Worm (Caenorhabditis elegans) whole organism, L1 larva: ENCODE data around the gene C16C8.10.

Source experiments
- C04F5.9 ChIP-seq: sonication (generic microtip); optimal IDR thresholded peaks from 2 replicates; lab custom pipeline; 2016; ENCODE audit warnings: missing genetic modification characterization, missing compliant biosample characterization
- C34B4.2 ChIP-seq: sonication (generic microtip); optimal IDR thresholded peaks from 2 replicates; lab custom pipeline; 2017; ENCODE audit warnings: mild to moderate bottlenecking, missing genetic modification characterization, missing compliant biosample characterization
- Y116A8C.19 ChIP-seq: sonication (generic microtip); optimal IDR thresholded peaks from 2 replicates; lab custom pipeline; 2016; ENCODE audit warnings: missing compliant biosample characterization, missing genetic modification characterization, borderline replicate concordance
- aha-1 ChIP-seq: fragments of 150-350 bp; optimal IDR thresholded peaks from 2 replicates; lab custom pipeline; 2014; ENCODE audit warnings: missing biosample characterization, missing genetic modification characterization
- blmp-1 ChIP-seq: fragments of 150-350 bp; optimal IDR thresholded peaks from 2 replicates; lab custom pipeline; 2014; ENCODE audit warnings: missing biosample characterization, missing genetic modification characterization
- ceh-63 ChIP-seq: fragments of 200-800 bp; sonication (Bioruptor generic); optimal IDR thresholded peaks from 2 replicates; lab custom pipeline; 2018; ENCODE audit warnings: mild to moderate bottlenecking, missing genetic modification characterization, missing compliant biosample characterization
- egl-13 ChIP-seq: sonication (generic microtip); optimal IDR thresholded peaks from 2 replicates; lab custom pipeline; 2016; ENCODE audit warnings: missing genotype, missing genetic modification reagents, missing genetic modification characterization, missing compliant biosample characterization
- elt-2 ChIP-seq: sonication (generic microtip); optimal IDR thresholded peaks from 2 replicates; lab custom pipeline; 2016; ENCODE audit warnings: missing genetic modification characterization, mild to moderate bottlenecking, inconsistent platforms, missing compliant biosample characterization, missing genetic modification reagents
- hlh-17 ChIP-seq: fragments of 200-800 bp; sonication (Bioruptor generic); optimal IDR thresholded peaks from 2 replicates; lab custom pipeline; 2018; ENCODE audit warnings: missing genetic modification characterization, mild to moderate bottlenecking, missing compliant biosample characterization, moderate library complexity, borderline replicate concordance
- hlh-4 ChIP-seq: sonication (generic microtip); optimal IDR thresholded peaks from 2 replicates; lab custom pipeline; 2016; ENCODE audit warnings: mild to moderate bottlenecking, missing genetic modification characterization, missing compliant biosample characterization
- hpl-2 ChIP-seq: fragments of 150-350 bp; optimal IDR thresholded peaks from 2 replicates; lab custom pipeline; 2014; ENCODE audit warnings: missing biosample characterization, missing genetic modification reagents, missing genetic modification characterization
- irx-1 ChIP-seq: sonication (generic microtip); optimal IDR thresholded peaks from 2 replicates; lab custom pipeline; 2016; ENCODE audit warnings: missing genetic modification characterization, missing compliant biosample characterization
- isw-1 ChIP-seq: fragments of 200-800 bp; sonication (Bioruptor generic); IDR thresholded peaks from 2 replicates; pipeline ENCODE4 v1.3.6; 2022; ENCODE audit warnings: missing genetic modification characterization, missing compliant biosample characterization
- lin-13 ChIP-seq: fragments of 150-350 bp; optimal IDR thresholded peaks from 2 replicates; lab custom pipeline; 2014; ENCODE audit warnings: missing biosample characterization, missing genetic modification reagents, missing genetic modification characterization
- lin-14 ChIP-seq: fragments of 200-800 bp; sonication (Bioruptor generic); optimal IDR thresholded peaks from 2 replicates; lab custom pipeline; 2018; ENCODE audit warnings: mild to moderate bottlenecking, missing genetic modification characterization, moderate library complexity, missing compliant biosample characterization
- lin-39 ChIP-seq: fragments of 150-350 bp; optimal IDR thresholded peaks from 2 replicates; lab custom pipeline; 2014; ENCODE audit warnings: missing biosample characterization, missing genetic modification reagents, missing genetic modification characterization
- lir-3 ChIP-seq: sonication (generic microtip); optimal IDR thresholded peaks from 2 replicates; lab custom pipeline; 2016; ENCODE audit warnings: mild to moderate bottlenecking, missing genetic modification characterization, moderate library complexity, missing compliant biosample characterization; ENCODE audit not compliant: poor library complexity
- lsy-2 ChIP-seq, 2 experiments: fragments of 150-350 bp; optimal IDR thresholded peaks; 2 replicates each; lab custom pipeline; 2014; ENCODE audit warnings: missing biosample characterization in 2 of 2, missing genetic modification characterization in 2 of 2
- mdl-1 ChIP-seq, 2 experiments: fragments of 150-350 bp; optimal IDR thresholded peaks; 2 replicates each; lab custom pipeline; 2014 to 2017; ENCODE audit warnings: missing biosample characterization in 2 of 2, missing genetic modification characterization in 2 of 2, inconsistent platforms in 1 of 2
- nhr-11 ChIP-seq: fragments of 150-350 bp; optimal IDR thresholded peaks from 2 replicates; lab custom pipeline; 2014; ENCODE audit warnings: missing biosample characterization, missing genetic modification characterization
- nhr-12 ChIP-seq: sonication (generic microtip); optimal IDR thresholded peaks from 2 replicates; lab custom pipeline; 2017; ENCODE audit warnings: missing biosample characterization, missing genetic modification characterization
- nhr-20 ChIP-seq: sonication (generic microtip); optimal IDR thresholded peaks from 2 replicates; lab custom pipeline; 2016; ENCODE audit warnings: mild to moderate bottlenecking, missing genetic modification characterization, missing compliant biosample characterization
- nhr-28 ChIP-seq: fragments of 150-350 bp; optimal IDR thresholded peaks from 2 replicates; lab custom pipeline; 2014; ENCODE audit warnings: missing biosample characterization, missing genetic modification characterization
- nhr-76 ChIP-seq: sonication (generic microtip); optimal IDR thresholded peaks from 2 replicates; lab custom pipeline; 2017; ENCODE audit warnings: missing biosample characterization, missing genetic modification characterization
- skn-1 ChIP-seq: fragments of 150-350 bp; optimal IDR thresholded peaks from 2 replicates; lab custom pipeline; 2014; ENCODE audit warnings: missing biosample characterization, missing genetic modification characterization
- snu-23 ChIP-seq: sonication (generic microtip); optimal IDR thresholded peaks from 2 replicates; lab custom pipeline; 2016; ENCODE audit warnings: missing genetic modification characterization, missing compliant biosample characterization
- sox-4 ChIP-seq: sonication (generic microtip); optimal IDR thresholded peaks from 2 replicates; lab custom pipeline; 2016; ENCODE audit warnings: missing genetic modification characterization, missing compliant biosample characterization
- sup-37 ChIP-seq: fragments of 200-800 bp; sonication (Bioruptor generic); optimal IDR thresholded peaks from 2 replicates; lab custom pipeline; 2018; ENCODE audit warnings: mild to moderate bottlenecking, missing genetic modification characterization, missing compliant biosample characterization
- swsn-7 ChIP-seq: sonication (generic microtip); optimal IDR thresholded peaks from 2 replicates; lab custom pipeline; 2016; ENCODE audit warnings: missing genetic modification characterization, missing compliant biosample characterization
- tlp-1 ChIP-seq: fragments of 150-350 bp; optimal IDR thresholded peaks from 2 replicates; lab custom pipeline; 2014; ENCODE audit warnings: missing biosample characterization, missing genetic modification characterization
- unc-130 ChIP-seq: fragments of 150-350 bp; optimal IDR thresholded peaks from 2 replicates; lab custom pipeline; 2017; ENCODE audit warnings: missing biosample characterization, missing genetic modification characterization, inconsistent platforms
- unc-62 ChIP-seq: fragments of 150-350 bp; optimal IDR thresholded peaks from 2 replicates; lab custom pipeline; 2014; ENCODE audit warnings: missing biosample characterization, missing genetic modification reagents, missing genetic modification characterization
- unc-86 ChIP-seq: sonication (generic microtip); optimal IDR thresholded peaks from 2 replicates; lab custom pipeline; 2016; ENCODE audit warnings: missing genetic modification characterization, missing compliant biosample characterization
- vab-15 ChIP-seq: sonication (generic microtip); optimal IDR thresholded peaks from 2 replicates; lab custom pipeline; 2017; ENCODE audit warnings: missing genotype, mild to moderate bottlenecking, missing genetic modification characterization, missing compliant biosample characterization
- zag-1 ChIP-seq: fragments of 150-350 bp; optimal IDR thresholded peaks from 2 replicates; lab custom pipeline; 2014; ENCODE audit warnings: missing biosample characterization, missing genetic modification characterization
- ztf-11 ChIP-seq, 2 experiments: sonication (generic microtip); optimal IDR thresholded peaks; 2 replicates each; lab custom pipeline; 2016 to 2017; ENCODE audit warnings: missing genetic modification characterization in 2 of 2, missing biosample characterization in 1 of 2, missing compliant biosample characterization in 1 of 2
- ztf-4 ChIP-seq: fragments of 150-350 bp; optimal IDR thresholded peaks from 2 replicates; lab custom pipeline; 2014; ENCODE audit warnings: missing biosample characterization, missing genetic modification characterization

Gene C16C8.10

DNA sequence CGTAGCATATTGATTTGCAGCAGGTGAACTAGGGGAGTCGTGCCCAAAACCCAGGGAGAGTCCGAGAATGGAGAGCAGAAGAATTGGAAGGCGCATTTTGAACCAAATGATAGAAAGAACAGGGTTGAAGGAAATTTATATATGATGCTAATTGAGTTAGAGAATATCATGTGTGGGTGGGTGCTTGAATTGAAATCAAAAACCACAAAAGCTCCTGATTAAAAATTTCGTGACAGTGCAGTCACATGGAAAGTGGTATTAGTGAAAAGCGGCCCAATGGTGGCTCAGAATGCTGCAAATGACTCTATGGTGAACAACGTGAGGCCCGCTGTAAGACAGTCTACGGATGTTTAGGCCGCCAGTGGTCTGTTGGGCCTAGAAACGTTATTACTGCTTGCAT lies 2.9 kb downstream of the C16C8.10 start, which contains the start of gene C16C8.8:
TSS of gene C16C8.8 (minus strand) at position 101 of the 400 bp plus-strand sequence.
- TF ChIP-seq blmp-1 (tag; lab: Kevin White, UChicago): no peak
- no peak for TF ChIP-seq lin-13 (GFP tag; lab: Kevin White, UChicago)
- no peak for TF ChIP-seq C34B4.2
- no peak for TF ChIP-seq snu-23 (GFP tag; lab: Kevin White, UChicago)

DNA sequence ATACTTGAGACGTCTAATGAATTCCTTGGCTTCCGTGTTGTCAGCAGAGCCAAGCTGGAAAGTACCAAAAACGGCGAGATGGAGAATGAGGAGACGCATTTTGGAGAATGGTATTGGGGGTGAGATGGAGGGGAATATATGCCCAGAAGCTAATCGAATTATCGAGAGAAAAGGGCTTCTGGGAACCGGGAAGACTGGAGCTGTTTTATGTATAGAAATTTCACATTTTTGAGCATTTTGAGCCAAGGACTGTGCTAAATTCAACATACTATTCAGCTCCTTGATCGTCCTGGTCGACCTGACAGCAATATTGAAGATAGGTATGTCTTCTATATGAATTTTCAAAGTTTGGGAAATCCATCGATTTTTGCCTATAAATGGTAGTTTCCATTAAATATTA lies 4.4 kb downstream of the C16C8.10 start, which contains the start of gene C16C8.7:
TSS of gene C16C8.7 (minus strand) at position 101 of the 400 bp plus-strand sequence.
- TF ChIP-seq unc-86 (no peak), aha-1 (no peak), nhr-11 (no peak), ztf-4 (tag; lab: Kevin White, UChicago) (no peak), nhr-20 (tag; lab: Kevin White, UChicago) (no peak), vab-15 (tag; lab: Kevin White, UChicago) (no peak), unc-130 (no peak), skn-1 (tag; lab: Kevin White, UChicago) (no peak), ztf-11 (tag; optimal IDR thresholded peaks at IDR 0.05; lab: Kevin White, UChicago) (no peak), hlh-4 (tag; lab: Kevin White, UChicago) (no peak), sup-37 (GFP tag; lab: Kevin White, UChicago) (no peak), blmp-1 (tag; lab: Kevin White, UChicago) (no peak), swsn-7 (no peak), mdl-1 (tag; optimal IDR thresholded peaks at IDR 0.05; lab: Kevin White, UChicago) (no peak)

DNA sequence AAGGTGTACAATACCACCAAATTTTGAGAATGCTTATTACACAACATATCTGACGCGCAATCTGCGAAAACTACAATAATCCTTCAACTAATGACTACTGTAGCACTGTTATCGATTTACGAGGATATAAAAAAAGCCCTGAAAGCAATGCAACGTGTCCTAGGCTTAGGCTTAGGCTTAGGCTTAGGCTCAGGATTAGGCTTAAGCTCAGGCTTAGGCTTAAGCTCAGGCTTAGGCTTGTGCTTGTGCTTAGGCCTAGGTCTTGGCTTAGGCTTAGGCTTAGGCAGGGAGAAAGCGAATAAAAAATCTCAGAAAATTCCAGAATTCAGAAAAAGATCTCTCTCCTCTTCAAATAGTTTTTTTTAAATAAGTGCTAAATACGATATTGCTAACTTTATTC lies 5.3 kb downstream of the C16C8.10 start:
- TF ChIP-seq zag-1 (tag; lab: Kevin White, UChicago): no peak
- no peak for TF ChIP-seq elt-2 (tag; lab: Kevin White, UChicago)
- TF ChIP-seq skn-1 (tag; lab: Kevin White, UChicago): no peak
- no peak for TF ChIP-seq unc-62 (GFP tag; lab: Kevin White, UChicago)
- no peak for TF ChIP-seq C04F5.9 (tag; lab: Kevin White, UChicago)
- TF ChIP-seq isw-1: no peak
- TF ChIP-seq egl-13 (tag; lab: Kevin White, UChicago): no peak
- no peak for TF ChIP-seq unc-86
- TF ChIP-seq lin-13 (GFP tag; lab: Kevin White, UChicago): no peak
- TF ChIP-seq lin-14 (GFP tag; lab: Kevin White, UChicago): no peak
- no peak for TF ChIP-seq lin-39 (tag; lab: Kevin White, UChicago)
- TF ChIP-seq Y116A8C.19 (tag; lab: Kevin White, UChicago): no peak
- no peak for TF ChIP-seq lsy-2 (tag; optimal IDR thresholded peaks at IDR 0.05; lab: Kevin White, UChicago)
- no peak for TF ChIP-seq tlp-1 (tag; lab: Kevin White, UChicago)
- TF ChIP-seq nhr-12 (tag; lab: Kevin White, UChicago): no peak
- TF ChIP-seq ceh-63 (GFP tag; lab: Kevin White, UChicago): no peak
- no peak for TF ChIP-seq nhr-28
- no peak for TF ChIP-seq nhr-76 (tag; lab: Kevin White, UChicago)
- no peak for TF ChIP-seq hpl-2 (GFP tag; lab: Kevin White, UChicago)
- TF ChIP-seq, all 84 proteins: peak for 0

DNA sequence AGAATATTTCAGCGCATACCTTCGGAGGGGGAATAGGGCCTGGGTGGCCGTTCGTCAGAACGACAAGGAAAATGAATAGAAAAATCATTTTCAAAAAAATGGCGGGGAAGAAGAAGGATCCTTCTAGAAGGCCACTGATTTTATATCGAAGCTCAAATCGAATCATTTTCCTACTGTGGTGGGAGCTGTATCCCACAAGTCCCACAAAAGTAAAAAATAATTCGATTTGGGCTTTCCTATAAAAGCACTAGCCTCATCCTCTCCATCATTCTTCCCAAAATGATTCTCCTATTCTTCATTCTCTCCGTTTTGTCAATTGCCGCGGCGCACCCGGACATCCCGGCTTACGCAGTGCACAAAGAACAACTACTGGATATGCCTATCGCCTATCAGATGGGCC lies 6.3 kb downstream of the C16C8.10 start, which contains the start of the genes C16C8.26 and C16C8.19:
TSS of gene C16C8.26 (minus strand) at position 101 of the 400 bp plus-strand sequence.
TSS of gene C16C8.19 (plus strand) at position 279 of the 400 bp plus-strand sequence.
- TF ChIP-seq irx-1 (tag; lab: Kevin White, UChicago): no peak

DNA sequence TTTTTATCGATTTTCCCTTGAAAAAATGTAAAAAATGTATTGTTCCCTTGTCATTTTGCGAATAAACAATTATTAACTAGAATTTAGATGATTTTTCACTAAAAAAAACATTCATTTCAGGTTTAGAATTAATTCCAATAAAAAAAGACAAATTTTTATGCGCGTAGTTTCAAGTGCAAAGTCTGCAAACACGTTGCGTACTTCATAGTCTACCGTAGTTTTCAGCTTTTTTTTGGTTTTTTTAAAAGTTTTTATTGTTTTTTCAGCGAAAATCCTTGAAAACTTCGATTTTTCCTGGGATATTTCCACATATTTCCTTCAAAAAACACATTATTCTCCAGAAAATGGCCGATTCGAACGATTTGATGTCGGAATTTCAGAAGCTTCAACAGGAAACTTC lies 11.0 kb downstream of the C16C8.10 start, which contains the start of gene C16C8.11:
TSS of gene C16C8.11 (plus strand) at position 188 of the 400 bp plus-strand sequence.
- TF ChIP-seq sox-4: no peak
- TF ChIP-seq hlh-17 (GFP tag; lab: Kevin White, UChicago): no peak
- TF ChIP-seq lir-3: no peak
